Worm (Caenorhabditis elegans) whole organism, mixed stage, embryonic: ENCODE measurements around the gene T12G3.2.

Source experiments
- blmp-1 ChIP-seq: fragments of 150-350 bp; optimal IDR thresholded peaks from 2 replicates; lab custom pipeline; 2014; ENCODE audit warnings: missing biosample characterization, missing genetic modification characterization
- drap-1 ChIP-seq: fragments of 200-800 bp; sonication (Bioruptor generic); optimal IDR thresholded peaks from 3 replicates; lab custom pipeline; 2018; ENCODE audit warnings: mild to moderate bottlenecking, missing genetic modification characterization, missing compliant biosample characterization
- elt-1 ChIP-seq: sonication (generic microtip); optimal IDR thresholded peaks from 2 replicates; lab custom pipeline; 2017; ENCODE audit warnings: missing genetic modification characterization, mild to moderate bottlenecking, missing compliant biosample characterization, antibody characterized with exemption, moderate library complexity, borderline replicate concordance; ENCODE audit not compliant: insufficient read depth
- lin-13 ChIP-seq: fragments of 150-350 bp; optimal IDR thresholded peaks from 2 replicates; lab custom pipeline; 2014; ENCODE audit warnings: missing biosample characterization, missing genetic modification characterization
- sptf-1 ChIP-seq: sonication (generic microtip); optimal IDR thresholded peaks from 2 replicates; lab custom pipeline; 2017; ENCODE audit warnings: mild to moderate bottlenecking, missing genetic modification characterization, moderate library complexity, missing compliant biosample characterization

DNA sequence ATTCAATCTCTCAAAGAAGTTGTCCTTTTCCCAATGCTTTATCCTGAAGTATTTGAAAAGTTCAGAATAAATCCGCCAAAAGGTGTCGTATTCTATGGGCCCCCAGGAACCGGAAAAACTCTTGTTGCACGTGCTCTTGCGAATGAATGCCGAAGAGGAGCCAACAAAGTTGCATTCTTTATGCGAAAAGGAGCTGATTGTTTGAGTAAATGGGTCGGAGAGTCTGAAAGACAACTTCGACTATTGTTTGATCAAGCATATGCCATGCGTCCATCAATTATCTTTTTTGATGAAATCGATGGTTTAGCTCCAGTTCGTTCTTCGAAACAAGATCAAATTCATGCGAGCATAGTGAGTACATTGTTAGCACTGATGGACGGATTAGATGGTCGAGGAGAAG lies 34.0 kb upstream of the T12G3.2 start:
- no peak for TF ChIP-seq elt-1 (tag; lab: Kevin White, UChicago)
- no peak for TF ChIP-seq drap-1 (GFP tag; lab: Kevin White, UChicago)
- no peak for TF ChIP-seq lin-13 (tag; lab: Kevin White, UChicago)
- no peak for TF ChIP-seq blmp-1
- no peak for TF ChIP-seq sptf-1 (tag; lab: Kevin White, UChicago)
